Worm (Caenorhabditis elegans) whole organism, L4 larva: ENCODE measurements around the gene str-161.

Experiments used
- F10B5.3 ChIP-seq: sonication (generic microtip); optimal IDR thresholded peaks from 2 replicates; lab custom pipeline; 2016; ENCODE audit warnings: mild to moderate bottlenecking, missing genetic modification characterization, missing compliant biosample characterization
- F37D6.2 ChIP-seq: sonication (generic microtip); optimal IDR thresholded peaks from 2 replicates; lab custom pipeline; 2016; ENCODE audit warnings: mild to moderate bottlenecking, missing genetic modification characterization, missing compliant biosample characterization
- F49E8.2 ChIP-seq: sonication (generic microtip); optimal IDR thresholded peaks from 2 replicates; lab custom pipeline; 2016; ENCODE audit warnings: missing compliant biosample characterization, mild to moderate bottlenecking, missing genetic modification characterization, borderline replicate concordance
- T26A8.4 ChIP-seq: fragments of 200-800 bp; sonication (Bioruptor generic); IDR thresholded peaks from 2 replicates; pipeline ENCODE4 v1.3.6; 2022; ENCODE audit warnings: missing genetic modification characterization, missing compliant biosample characterization
- ZK546.5 ChIP-seq, 2 experiments: sonication (generic microtip); optimal IDR thresholded peaks; 2 replicates each; lab custom pipeline; 2017; ENCODE audit warnings: missing biosample characterization in 2 of 2, missing genetic modification characterization in 2 of 2
- aha-1 ChIP-seq: fragments of 150-350 bp; peaks from one replicate; lab custom pipeline; 2014; ENCODE audit warnings: missing biosample characterization, missing genetic modification characterization
- aly-2 ChIP-seq: sonication (generic microtip); optimal IDR thresholded peaks from 2 replicates; lab custom pipeline; 2018; ENCODE audit warnings: missing biosample characterization, missing genetic modification characterization
- ama-1 ChIP-seq: fragments of 150-350 bp; optimal IDR thresholded peaks from 2 replicates; lab custom pipeline; 2014; ENCODE audit warnings: inconsistent platforms, mixed read lengths
- arid-1 ChIP-seq: fragments of 200-800 bp; sonication (Bioruptor generic); conservative IDR thresholded peaks from 2 replicates; pipeline ENCODE4 v1.3.6; 2022; ENCODE audit warnings: missing genetic modification reagents, missing genetic modification characterization, missing compliant biosample characterization
- attf-4 ChIP-seq: sonication (generic microtip); optimal IDR thresholded peaks from 3 replicates; lab custom pipeline; 2017; ENCODE audit warnings: missing biosample characterization, missing genetic modification characterization
- ceh-20 ChIP-seq: fragments of 200-800 bp; sonication (Bioruptor generic); IDR thresholded peaks from 2 replicates; pipeline ENCODE4 v1.3.6; 2022; ENCODE audit warnings: missing genetic modification reagents, missing genetic modification characterization, missing compliant biosample characterization
- ceh-44 ChIP-seq: fragments of 200-800 bp; sonication (Bioruptor generic); IDR thresholded peaks from 2 replicates; pipeline ENCODE4 v1.3.6; 2022; ENCODE audit warnings: missing genetic modification reagents, missing genetic modification characterization, missing compliant biosample characterization
- cey-2 ChIP-seq: sonication (generic microtip); optimal IDR thresholded peaks from 3 replicates; lab custom pipeline; 2017; ENCODE audit warnings: missing genetic modification characterization, mild to moderate bottlenecking, missing compliant biosample characterization, antibody characterized with exemption, borderline replicate concordance; ENCODE audit not compliant: insufficient read depth
- daf-12 ChIP-seq: fragments of 150-350 bp; optimal IDR thresholded peaks from 2 replicates; lab custom pipeline; 2014; ENCODE audit warnings: missing biosample characterization, missing genetic modification reagents, missing genetic modification characterization
- daf-16 ChIP-seq, 3 experiments: sonication (generic microtip); optimal IDR thresholded peaks; 2 replicates each; lab custom pipeline; 2016 to 2017; ENCODE audit warnings: missing genetic modification characterization in 3 of 3, missing genetic modification reagents in 3 of 3, mild to moderate bottlenecking in 2 of 3, missing compliant biosample characterization in 2 of 3, missing biosample characterization in 1 of 3, moderate library complexity in 1 of 3
- daf-8 ChIP-seq: fragments of 200-800 bp; sonication (Bioruptor generic); IDR thresholded peaks from 2 replicates; pipeline ENCODE4 v1.3.6; 2022; ENCODE audit warnings: missing genetic modification characterization, missing compliant biosample characterization
- dmd-6 ChIP-seq: fragments of 200-800 bp; sonication (Bioruptor generic); IDR thresholded peaks from 2 replicates; pipeline ENCODE4 v1.3.6; 2022; ENCODE audit warnings: missing genetic modification reagents, missing genetic modification characterization, missing compliant biosample characterization
- dmd-8 ChIP-seq: fragments of 200-800 bp; sonication (Bioruptor generic); IDR thresholded peaks from 2 replicates; pipeline ENCODE4 v1.3.6; 2022; ENCODE audit warnings: missing genetic modification characterization, missing compliant biosample characterization
- dpl-1 ChIP-seq: fragments of 150-350 bp; optimal IDR thresholded peaks from 2 replicates; lab custom pipeline; 2014; ENCODE audit warnings: missing biosample characterization, missing genetic modification reagents, missing genetic modification characterization
- duxl-1 ChIP-seq: sonication (generic microtip); optimal IDR thresholded peaks from 2 replicates; lab custom pipeline; 2016; ENCODE audit warnings: mild to moderate bottlenecking, missing genetic modification characterization, moderate library complexity, missing compliant biosample characterization; ENCODE audit not compliant: poor library complexity
- fos-1 ChIP-seq: fragments of 150-350 bp; optimal IDR thresholded peaks from 2 replicates; lab custom pipeline; 2014; ENCODE audit warnings: missing biosample characterization, missing genetic modification characterization
- lin-1 ChIP-seq: fragments of 200-800 bp; sonication (Bioruptor generic); IDR thresholded peaks from 2 replicates; pipeline ENCODE4 v1.3.6; 2022; ENCODE audit warnings: missing genetic modification reagents, missing genetic modification characterization, missing compliant biosample characterization
- lin-13 ChIP-seq: fragments of 150-350 bp; optimal IDR thresholded peaks from 2 replicates; lab custom pipeline; 2014; ENCODE audit warnings: missing biosample characterization, missing genetic modification reagents, missing genetic modification characterization
- lin-29 ChIP-seq: fragments of 200-800 bp; sonication (Bioruptor generic); IDR thresholded peaks from 2 replicates; pipeline ENCODE4 v1.3.6; 2022; ENCODE audit warnings: missing genetic modification reagents, missing genetic modification characterization, missing compliant biosample characterization
- lin-39 ChIP-seq: fragments of 150-350 bp; optimal IDR thresholded peaks from 2 replicates; lab custom pipeline; 2014; ENCODE audit warnings: missing biosample characterization, missing genetic modification reagents, missing genetic modification characterization
- madf-5 ChIP-seq, 2 experiments: fragments of 200-800 bp; sonication (Bioruptor generic); IDR thresholded peaks; 2 replicates each; pipeline ENCODE4 v1.3.6; 2022; ENCODE audit warnings: missing compliant biosample characterization in 2 of 2, missing genetic modification characterization in 2 of 2
- madf-9 ChIP-seq: fragments of 200-800 bp; sonication (Bioruptor generic); conservative IDR thresholded peaks from 2 replicates; pipeline ENCODE4 v1.3.6; 2022; ENCODE audit warnings: missing genetic modification reagents, missing genetic modification characterization, missing compliant biosample characterization
- mdt-29 ChIP-seq: fragments of 200-800 bp; sonication (Bioruptor generic); IDR thresholded peaks from 2 replicates; pipeline ENCODE4 v1.3.6; 2022; ENCODE audit warnings: missing genetic modification reagents, missing genetic modification characterization, missing compliant biosample characterization
- mxl-3 ChIP-seq: fragments of 200-800 bp; sonication (Bioruptor generic); optimal IDR thresholded peaks from 2 replicates; lab custom pipeline; 2018; ENCODE audit warnings: mild to moderate bottlenecking, missing genetic modification characterization, missing compliant biosample characterization
- nhr-10 ChIP-seq: fragments of 150-350 bp; optimal IDR thresholded peaks from 2 replicates; lab custom pipeline; 2014; ENCODE audit warnings: missing biosample characterization, missing genetic modification characterization
- nhr-102 ChIP-seq: sonication (generic microtip); optimal IDR thresholded peaks from 2 replicates; lab custom pipeline; 2016; ENCODE audit warnings: mild to moderate bottlenecking, missing genetic modification characterization, moderate library complexity, missing compliant biosample characterization
- nhr-111 ChIP-seq: fragments of 200-800 bp; sonication (Bioruptor generic); optimal IDR thresholded peaks from 2 replicates; lab custom pipeline; 2018; ENCODE audit warnings: mild to moderate bottlenecking, missing genetic modification characterization, missing compliant biosample characterization
- nhr-48 ChIP-seq: sonication (generic microtip); optimal IDR thresholded peaks from 2 replicates; lab custom pipeline; 2016; ENCODE audit warnings: mild to moderate bottlenecking, missing genetic modification characterization, missing compliant biosample characterization
- nhr-77 ChIP-seq: fragments of 150-350 bp; optimal IDR thresholded peaks from 2 replicates; lab custom pipeline; 2014; ENCODE audit warnings: missing biosample characterization, missing genetic modification characterization
- pqm-1 ChIP-seq: sonication (generic microtip); optimal IDR thresholded peaks from 2 replicates; lab custom pipeline; 2017; ENCODE audit warnings: missing biosample characterization, missing genetic modification characterization
- rbr-2 ChIP-seq: sonication (generic microtip); optimal IDR thresholded peaks from 2 replicates; lab custom pipeline; 2016; ENCODE audit warnings: missing genotype, missing genetic modification characterization, missing compliant biosample characterization
- saeg-2 ChIP-seq: fragments of 200-800 bp; sonication (Bioruptor generic); IDR thresholded peaks from 2 replicates; pipeline ENCODE4 v1.3.6; 2022; ENCODE audit warnings: missing genetic modification reagents, missing genetic modification characterization, missing compliant biosample characterization
- snpc-1.2 ChIP-seq: fragments of 200-800 bp; sonication (Bioruptor generic); IDR thresholded peaks from 2 replicates; pipeline ENCODE4 v1.3.6; 2022; ENCODE audit warnings: missing genetic modification reagents, missing genetic modification characterization, missing compliant biosample characterization
- snpc-4 ChIP-seq: fragments of 150-350 bp; optimal IDR thresholded peaks from 2 replicates; lab custom pipeline; 2014; ENCODE audit warnings: missing biosample characterization, missing genetic modification characterization
- spr-1 ChIP-seq: sonication (generic microtip); optimal IDR thresholded peaks from 2 replicates; lab custom pipeline; 2016; ENCODE audit warnings: mild to moderate bottlenecking, missing genetic modification characterization, missing compliant biosample characterization
- tag-97 ChIP-seq: fragments of 200-800 bp; sonication (Bioruptor generic); IDR thresholded peaks from 2 replicates; pipeline ENCODE4 v1.3.6; 2022; ENCODE audit warnings: missing genetic modification characterization, missing compliant biosample characterization
- tra-1 ChIP-seq: fragments of 200-800 bp; sonication (Bioruptor generic); IDR thresholded peaks from 2 replicates; pipeline ENCODE4 v1.3.6; 2022; ENCODE audit warnings: missing genetic modification reagents, missing genetic modification characterization, missing compliant biosample characterization
- unc-130 ChIP-seq: sonication (generic microtip); optimal IDR thresholded peaks from 2 replicates; lab custom pipeline; 2016; ENCODE audit warnings: missing genetic modification reagents, missing genetic modification characterization, missing compliant biosample characterization
- zag-1 ChIP-seq: fragments of 150-350 bp; optimal IDR thresholded peaks from 2 replicates; lab custom pipeline; 2014; ENCODE audit warnings: missing biosample characterization, missing genetic modification characterization
- zfp-2 ChIP-seq: sonication (generic microtip); optimal IDR thresholded peaks from 2 replicates; lab custom pipeline; 2016; ENCODE audit warnings: mild to moderate bottlenecking, missing genetic modification characterization, missing compliant biosample characterization
- zip-11 ChIP-seq: fragments of 200-800 bp; sonication (Bioruptor generic); IDR thresholded peaks from 2 replicates; pipeline ENCODE4 v1.3.6; 2022; ENCODE audit warnings: missing genetic modification characterization, missing compliant biosample characterization
- zip-2 ChIP-seq: fragments of 150-350 bp; optimal IDR thresholded peaks from 2 replicates; lab custom pipeline; 2014; ENCODE audit warnings: missing biosample characterization, missing genetic modification characterization
- ztf-7 ChIP-seq: fragments of 150-350 bp; optimal IDR thresholded peaks from 2 replicates; lab custom pipeline; 2014; ENCODE audit warnings: missing biosample characterization, missing genetic modification characterization

The str-161 gene

DNA sequence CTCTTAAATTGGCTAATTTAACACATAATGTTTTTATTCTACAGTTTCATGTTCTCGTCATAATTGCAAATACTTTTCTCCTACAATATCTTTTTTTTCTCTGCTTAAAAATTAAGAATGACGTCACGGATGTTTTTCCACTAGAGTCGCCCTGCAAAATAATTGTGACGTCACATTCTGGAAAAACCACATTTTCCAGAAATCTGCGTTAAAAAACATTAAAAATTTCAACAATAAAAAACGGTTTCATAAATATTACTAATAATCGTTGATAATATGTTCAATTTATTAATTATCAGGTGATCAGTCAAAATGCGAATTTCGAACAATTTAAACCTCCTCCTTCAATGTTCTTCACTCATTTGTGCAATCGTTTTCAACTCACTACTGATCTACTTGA lies 19.9 kb downstream of the str-161 start, which contains the start of gene str-166:
str-166 (plus strand) TSS at position 301 of the 400 bp plus-strand sequence.
- TF ChIP-seq zag-1 (tag; lab: Kevin White, UChicago) (no peak), ama-1 (lab: Kevin White, UChicago) (no peak), ztf-7 (tag; lab: Kevin White, UChicago) (no peak), pqm-1 (tag; lab: Kevin White, UChicago) (no peak), lin-39 (tag; lab: Kevin White, UChicago) (no peak), tag-97 (GFP tag; lab: Robert Waterston, UW) (no peak), lin-13 (no peak), madf-9 (GFP tag; lab: Robert Waterston, UW) (no peak), madf-5 (GFP tag; IDR thresholded peaks at IDR 0.05; lab: Robert Waterston, UW) (no peak), ZK546.5 (tag; optimal IDR thresholded peaks at IDR 0.05; lab: Kevin White, UChicago) (no peak), tra-1 (GFP tag; lab: Robert Waterston, UW) (no peak), dmd-6 (GFP tag; lab: Robert Waterston, UW) (no peak), nhr-77 (no peak)

- TF ChIP-seq nhr-48 (tag; lab: Kevin White, UChicago) (peak; percentile 52), ama-1 (lab: Kevin White, UChicago) (peak; percentile 90), daf-12 (tag; lab: Kevin White, UChicago) (no peak), nhr-102 (tag; lab: Kevin White, UChicago) (peak; percentile 81), madf-5 (GFP tag; IDR thresholded peaks at IDR 0.05; lab: Robert Waterston, UW) (no peak), lin-13 (peak; percentile 48), arid-1 (GFP tag; lab: Robert Waterston, UW) (peak; percentile 61), fos-1 (tag; lab: Kevin White, UChicago) (no peak), ceh-44 (GFP tag; lab: Robert Waterston, UW) (peak; percentile 100), nhr-77 (no peak), snpc-1.2 (GFP tag; lab: Robert Waterston, UW) (peak; percentile 100), F49E8.2 (tag; lab: Kevin White, UChicago) (peak; percentile 94), lin-1 (GFP tag; lab: Robert Waterston, UW) (no peak), mdt-29 (GFP tag; lab: Robert Waterston, UW) (peak; percentile 71; the same call in 1 of the 2 replicates), daf-16 (GFP tag; optimal IDR thresholded peaks at IDR 0.05; lab: Kevin White, UChicago) (peak in 1 of 2 experiments; percentile 79), daf-16 (tag; optimal IDR thresholded peaks at IDR 0.05; lab: Kevin White, UChicago) (peak; percentile 37), rbr-2 (tag; lab: Kevin White, UChicago) (peak; percentile 57), nhr-111 (no peak), spr-1 (peak; percentile 16), unc-130 (GFP tag; lab: Kevin White, UChicago) (peak; percentile 58), snpc-4 (peak; percentile 89), ceh-20 (GFP tag; lab: Robert Waterston, UW) (no peak), mxl-3 (peak; percentile 73), aha-1 (tag; lab: Kevin White, UChicago) (peak; percentile 94), nhr-10 (peak; percentile 27), F10B5.3 (tag; lab: Kevin White, UChicago) (peak; percentile 18), duxl-1 (tag; lab: Kevin White, UChicago) (peak; percentile 43)
- TF ChIP-seq, all 104 proteins: peak for 19
These were observed 23.2 kb downstream of the str-161 start for ce11 chrIV:4880634-4881033.

DNA sequence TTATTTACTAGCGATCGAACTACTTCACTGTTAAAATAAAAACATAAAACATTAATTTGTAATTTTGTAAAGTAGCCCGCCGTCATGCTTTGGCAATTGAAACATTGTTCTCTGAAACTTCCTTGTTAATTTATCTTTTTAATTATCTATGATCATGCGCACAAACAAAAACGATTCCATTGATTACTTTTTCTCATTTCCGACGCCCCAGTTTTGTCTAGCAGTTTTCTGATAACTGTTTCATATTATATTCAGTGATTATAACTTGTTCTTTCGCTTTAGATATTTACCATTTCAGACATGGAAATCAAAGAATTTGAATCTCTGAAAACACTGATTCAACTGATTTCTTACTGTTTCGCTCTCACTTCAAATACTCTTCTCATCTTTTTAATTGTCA lies 26.8 kb downstream of the str-161 start, which contains the start of gene str-170:
str-170 (plus strand) TSS at position 301 of the 400 bp plus-strand sequence.
- TF ChIP-seq cey-2 (tag; lab: Kevin White, UChicago) (no peak), daf-8 (GFP tag; lab: Robert Waterston, UW) (no peak), saeg-2 (GFP tag; lab: Robert Waterston, UW) (no peak), aly-2 (tag; lab: Kevin White, UChicago) (no peak), F37D6.2 (tag; lab: Kevin White, UChicago) (no peak), attf-4 (tag; lab: Kevin White, UChicago) (no peak), lin-29 (GFP tag; lab: Robert Waterston, UW) (no peak), nhr-111 (no peak), T26A8.4 (GFP tag; lab: Robert Waterston, UW) (no peak), zip-11 (GFP tag; lab: Robert Waterston, UW) (no peak), nhr-48 (tag; lab: Kevin White, UChicago) (no peak), mdt-29 (GFP tag; lab: Robert Waterston, UW) (no peak), zag-1 (tag; lab: Kevin White, UChicago) (no peak), duxl-1 (tag; lab: Kevin White, UChicago) (no peak), zip-2 (tag; lab: Kevin White, UChicago) (no peak), dmd-8 (GFP tag; lab: Robert Waterston, UW) (no peak), zfp-2 (tag; lab: Kevin White, UChicago) (no peak), dpl-1 (GFP tag; lab: Kevin White, UChicago) (no peak)
